Worm (Caenorhabditis elegans) whole organism, young adult: Measurements from ENCODE around the gene C52E2.4.

Experiments
- dpl-1 ChIP-seq: fragments of 150-350 bp; optimal IDR thresholded peaks from 2 replicates; lab custom pipeline; 2014; ENCODE audit warnings: missing biosample characterization, missing genetic modification reagents, missing genetic modification characterization
- sdz-38 ChIP-seq: sonication (generic microtip); optimal IDR thresholded peaks from 2 replicates; lab custom pipeline; 2016; ENCODE audit warnings: missing genotype, missing genetic modification characterization, missing compliant biosample characterization
- somi-1 ChIP-seq: fragments of 200-800 bp; sonication (Bioruptor generic); optimal IDR thresholded peaks from 2 replicates; lab custom pipeline; 2018; ENCODE audit warnings: mild to moderate bottlenecking, missing genetic modification characterization, missing compliant biosample characterization

DNA sequence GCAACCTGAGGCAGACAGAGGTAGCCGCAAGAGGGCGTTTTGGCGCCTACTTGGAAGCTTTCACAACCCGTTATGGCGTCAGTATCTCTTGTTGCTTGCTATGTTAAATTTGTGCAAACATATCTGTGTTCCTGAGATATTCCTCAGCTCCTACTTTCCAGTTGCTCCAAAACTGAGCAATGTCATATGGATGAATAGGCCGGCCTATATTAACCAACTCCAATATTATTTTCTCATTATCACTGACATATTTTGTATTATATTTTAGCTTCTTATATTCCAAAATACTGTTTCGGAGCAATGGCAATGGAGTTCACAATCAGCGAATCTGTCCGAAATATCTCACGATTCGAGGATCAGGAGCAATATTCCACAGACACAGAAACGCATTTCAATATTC, 32.7 kb downstream of the C52E2.4 start, which contains the start of gene math-13:
- no peak for TF ChIP-seq somi-1 (GFP tag; lab: Kevin White, UChicago)
- no peak for TF ChIP-seq sdz-38 (tag; lab: Kevin White, UChicago)
- TF ChIP-seq dpl-1 (GFP tag; lab: Kevin White, UChicago), result no peak
